Worm (Caenorhabditis elegans) whole organism, early embryonic: ENCODE data around the gene npa-1.
"Not testable (repeated sequence)": the region's sequence is repeated elsewhere in the genome, so short reads cannot be mapped to it uniquely, and the experiment has no call there.

Experiments
- B0310.2 ChIP-seq: sonication (generic microtip); optimal IDR thresholded peaks from 2 replicates; lab custom pipeline; 2016; ENCODE audit warnings: mild to moderate bottlenecking, missing genetic modification characterization, missing compliant biosample characterization
- F13C5.2 ChIP-seq: sonication (generic microtip); optimal IDR thresholded peaks from 2 replicates; lab custom pipeline; 2017; ENCODE audit warnings: mild to moderate bottlenecking, missing genetic modification characterization, inconsistent platforms, missing compliant biosample characterization
- aly-1 ChIP-seq: sonication (generic microtip); optimal IDR thresholded peaks from 2 replicates; lab custom pipeline; 2016; ENCODE audit warnings: missing genetic modification characterization, missing compliant biosample characterization
- ama-1 ChIP-seq: fragments of 150-350 bp; optimal IDR thresholded peaks from 2 replicates; lab custom pipeline; 2014
- ceh-13 ChIP-seq: fragments of 200-800 bp; sonication (Bioruptor generic); optimal IDR thresholded peaks from 2 replicates; lab custom pipeline; 2018; ENCODE audit warnings: mild to moderate bottlenecking, missing genetic modification characterization, missing compliant biosample characterization
- ceh-36 ChIP-seq: sonication (generic microtip); optimal IDR thresholded peaks from 2 replicates; lab custom pipeline; 2016; ENCODE audit warnings: missing genetic modification characterization, inconsistent platforms, missing compliant biosample characterization
- ets-7 ChIP-seq: sonication (generic microtip); optimal IDR thresholded peaks from 2 replicates; lab custom pipeline; 2016; ENCODE audit warnings: missing genotype, missing genetic modification characterization, missing compliant biosample characterization
- flt-1 ChIP-seq: fragments of 200-800 bp; sonication (Bioruptor generic); IDR thresholded peaks from 2 replicates; pipeline ENCODE4 v1.3.6; 2022; ENCODE audit warnings: missing genetic modification characterization, missing compliant biosample characterization
- hmbx-1 ChIP-seq: sonication (generic microtip); optimal IDR thresholded peaks from 2 replicates; lab custom pipeline; 2016; ENCODE audit warnings: mild to moderate bottlenecking, missing genetic modification characterization, missing compliant biosample characterization
- hmg-4 ChIP-seq: fragments of 200-800 bp; sonication (Bioruptor generic); optimal IDR thresholded peaks from 2 replicates; lab custom pipeline; 2018; ENCODE audit warnings: mild to moderate bottlenecking, missing genetic modification characterization, missing compliant biosample characterization
- hnd-1 ChIP-seq: sonication (generic microtip); optimal IDR thresholded peaks from 2 replicates; lab custom pipeline; 2016; ENCODE audit warnings: missing genetic modification characterization, missing compliant biosample characterization
- pes-1 ChIP-seq: fragments of 200-800 bp; sonication (Bioruptor generic); IDR thresholded peaks from 2 replicates; pipeline ENCODE4 v1.3.6; 2022; ENCODE audit warnings: missing genetic modification reagents, missing genetic modification characterization, missing compliant biosample characterization
- scrt-1 ChIP-seq: fragments of 200-800 bp; sonication (Bioruptor generic); IDR thresholded peaks from 2 replicates; pipeline ENCODE4 v1.3.6; 2022; ENCODE audit warnings: missing genetic modification characterization, missing compliant biosample characterization
- sea-1 ChIP-seq: fragments of 200-800 bp; sonication (Bioruptor generic); conservative IDR thresholded peaks from 2 replicates; pipeline ENCODE4 v1.3.6; 2022; ENCODE audit warnings: missing genetic modification characterization, missing compliant biosample characterization
- tbx-11 ChIP-seq: fragments of 200-800 bp; sonication (Bioruptor generic); IDR thresholded peaks from 2 replicates; pipeline ENCODE4 v1.3.6; 2022; ENCODE audit warnings: missing genetic modification characterization, missing compliant biosample characterization
- tbx-37 ChIP-seq: fragments of 200-800 bp; sonication (Bioruptor generic); conservative IDR thresholded peaks from 2 replicates; pipeline ENCODE4 v1.3.6; 2022; ENCODE audit warnings: missing genetic modification reagents, missing genetic modification characterization, missing compliant biosample characterization
- tra-4 ChIP-seq: sonication (generic microtip); optimal IDR thresholded peaks from 2 replicates; lab custom pipeline; 2017; ENCODE audit warnings: missing genetic modification characterization, missing compliant biosample characterization

Gene npa-1

ce11 chrV:7054598-7054997, 21.0 kb upstream of the npa-1 start, which contains the start of gene spig-8:
Gene spig-8 (plus strand): TSS chrV:7054898.
- TF ChIP-seq aly-1 (tag; lab: Kevin White, UChicago) = no peak
- TF ChIP-seq ceh-36 (tag; lab: Kevin White, UChicago) = no peak
- TF ChIP-seq hnd-1 (tag; lab: Kevin White, UChicago) = no peak
- TF ChIP-seq flt-1 (GFP tag; lab: Robert Waterston, UW) = no peak
- TF ChIP-seq F13C5.2 = no peak
- no peak for TF ChIP-seq hmbx-1
- TF ChIP-seq ets-7 (tag; lab: Kevin White, UChicago) = no peak
- TF ChIP-seq ceh-13 = no peak
- TF ChIP-seq B0310.2 (tag; lab: Kevin White, UChicago) = no peak
- TF ChIP-seq hmg-4 (GFP tag; lab: Kevin White, UChicago) = no peak
- no peak for TF ChIP-seq scrt-1
- no peak for TF ChIP-seq tbx-11
- TF ChIP-seq sea-1 = no peak
- no peak for TF ChIP-seq ama-1 (lab: Kevin White, UChicago)
- no peak for TF ChIP-seq tbx-37 (GFP tag; lab: Robert Waterston, UW)
- TF ChIP-seq pes-1 (GFP tag; lab: Robert Waterston, UW) = no peak
- no peak for TF ChIP-seq tra-4 (tag; lab: Kevin White, UChicago)

- not testable (repeated sequence) for TF ChIP-seq B0310.2 (tag; lab: Kevin White, UChicago); F13C5.2; pes-1 (GFP tag; lab: Robert Waterston, UW)
Measured at ce11 chrV:7057795-7058194, 17.8 kb upstream of the npa-1 start, which contains the start of gene Y57E12AL.2. Gene Y57E12AL.2 (plus strand): TSS chrV:7058095.

ce11 chrV:7059350-7059749, 16.2 kb upstream of the npa-1 start, which contains the start of gene mdt-6:
Gene mdt-6 (minus strand): TSS chrV:7059624.
- TF ChIP-seq tbx-37 (GFP tag; lab: Robert Waterston, UW) (no peak), flt-1 (GFP tag; lab: Robert Waterston, UW) (no peak), ceh-13 (no peak), hmg-4 (GFP tag; lab: Kevin White, UChicago) (no peak), scrt-1 (no peak), aly-1 (tag; lab: Kevin White, UChicago) (no peak), ceh-36 (tag; lab: Kevin White, UChicago) (no peak), tra-4 (tag; lab: Kevin White, UChicago) (no peak), pes-1 (GFP tag; lab: Robert Waterston, UW) (no peak)

ce11 chrV:7060396-7060795, 15.2 kb upstream of the npa-1 start, which contains the start of the genes Y57E12AL.6 and Y57E12AL.1:
Gene Y57E12AL.6 (minus strand): TSS chrV:7060470.
Gene Y57E12AL.1 (plus strand): TSS chrV:7060530.
- TF ChIP-seq ceh-13 (peak; percentile 13), tbx-11 (peak; percentile 66; the same call in 1 of the 2 replicates), flt-1 (GFP tag; lab: Robert Waterston, UW) (peak; percentile 53; the same call in 1 of the 2 replicates), hnd-1 (tag; lab: Kevin White, UChicago) (peak; percentile 22), ama-1 (lab: Kevin White, UChicago) (no peak), ceh-36 (tag; lab: Kevin White, UChicago) (peak; percentile 53), ets-7 (tag; lab: Kevin White, UChicago) (no peak), pes-1 (GFP tag; lab: Robert Waterston, UW) (peak; percentile 75), F13C5.2 (peak; percentile 70), B0310.2 (tag; lab: Kevin White, UChicago) (no peak), hmg-4 (GFP tag; lab: Kevin White, UChicago) (peak; percentile 21), aly-1 (tag; lab: Kevin White, UChicago) (peak; percentile 51), scrt-1 (0 out of 2 replicates have a peak, but pooled peaks have one; percentile 48), tbx-37 (GFP tag; lab: Robert Waterston, UW) (0 out of 2 replicates have a peak, but pooled peaks have one; percentile 39)

- not testable (repeated sequence) for TF ChIP-seq hmbx-1; pes-1 (GFP tag; lab: Robert Waterston, UW); scrt-1
Measured at ce11 chrV:7062790-7063189, 12.8 kb upstream of the npa-1 start, which contains the start of gene tmem-258. Gene tmem-258 (plus strand): TSS chrV:7063174.

- TF ChIP-seq ets-7 (tag; lab: Kevin White, UChicago) = no peak
- TF ChIP-seq pes-1 (GFP tag; lab: Robert Waterston, UW) = no peak
- no peak for TF ChIP-seq tra-4 (tag; lab: Kevin White, UChicago)
- TF ChIP-seq hmbx-1 = no peak
- TF ChIP-seq B0310.2 (tag; lab: Kevin White, UChicago) = no peak
- TF ChIP-seq ama-1 (lab: Kevin White, UChicago) = no peak
- no peak for TF ChIP-seq aly-1 (tag; lab: Kevin White, UChicago)
- TF ChIP-seq hnd-1 (tag; lab: Kevin White, UChicago) = no peak
- TF ChIP-seq sea-1 = no peak
Measured at ce11 chrV:7065226-7065625, 10.4 kb upstream of the npa-1 start, which contains the start of gene Y57E12AR.1. Gene Y57E12AR.1 (minus strand): TSS chrV:7065326.

- TF ChIP-seq ama-1 (lab: Kevin White, UChicago) (no peak), B0310.2 (tag; lab: Kevin White, UChicago) (no peak), tbx-37 (GFP tag; lab: Robert Waterston, UW) (no peak)
Measured at ce11 chrV:7068861-7069260, 6.7 kb upstream of the npa-1 start.

ce11 chrV:7069605-7070004, 6.0 kb upstream of the npa-1 start:
- no peak for TF ChIP-seq tbx-37 (GFP tag; lab: Robert Waterston, UW)
- TF ChIP-seq sea-1 = no peak
- TF ChIP-seq ama-1 (lab: Kevin White, UChicago) = no peak
- no peak for TF ChIP-seq ceh-13
